Fruit fly (Drosophila melanogaster) whole organism, wandering third instar larva: ENCODE measurements around the gene nkd.

ENCODE experiments used
- Abd-B ChIP-seq: fragments of >200 bp; optimal IDR thresholded peaks from 2 replicates; lab custom pipeline; 2017; ENCODE audit warnings: missing biosample characterization, missing genetic modification characterization
- CG32264 ChIP-seq: fragments of 200-800 bp; sonication (Bioruptor generic); optimal IDR thresholded peaks from 2 replicates; lab custom pipeline; 2016; ENCODE audit warnings: missing biosample characterization, missing genetic modification characterization
- Dif ChIP-seq: fragments of 200-275, 200-300 bp; sonication (Bioruptor generic); optimal IDR thresholded peaks from 2 replicates; lab custom pipeline; 2018; ENCODE audit warnings: missing biosample characterization, missing genetic modification characterization; ENCODE audit not compliant: partially characterized antibody
- Hr83 ChIP-seq: fragments of 200-300 bp; sonication (Bioruptor generic); optimal IDR thresholded peaks from 2 replicates; lab custom pipeline; 2016; ENCODE audit warnings: missing biosample characterization, mild to moderate bottlenecking, missing genetic modification characterization, moderate library complexity; ENCODE audit not compliant: poor library complexity, severe bottlenecking
- Jra ChIP-seq: sonication (Bioruptor generic); optimal IDR thresholded peaks from 2 replicates; lab custom pipeline; 2016; ENCODE audit warnings: missing biosample characterization, missing genetic modification characterization
- Myc ChIP-seq: fragments of >200 bp; optimal IDR thresholded peaks from 2 replicates; lab custom pipeline; 2017
- dmrt93B ChIP-seq: fragments of 200-800 bp; sonication (Bioruptor generic); optimal IDR thresholded peaks from 2 replicates; lab custom pipeline; 2018; ENCODE audit warnings: missing biosample characterization, mild to moderate bottlenecking, missing genetic modification characterization
- jim ChIP-seq: fragments of 175-275, 200-325 bp; sonication (Bioruptor generic); optimal IDR thresholded peaks from 2 replicates; lab custom pipeline; 2016; ENCODE audit warnings: missing biosample characterization, mild to moderate bottlenecking, missing genetic modification characterization
- pan ChIP-seq: fragments of >200 bp; optimal IDR thresholded peaks from 2 replicates; lab custom pipeline; 2017
- usp ChIP-seq: fragments of >200 bp; optimal IDR thresholded peaks from 2 replicates; lab custom pipeline; 2017; ENCODE audit warnings: missing biosample characterization, missing genetic modification characterization

DNA sequence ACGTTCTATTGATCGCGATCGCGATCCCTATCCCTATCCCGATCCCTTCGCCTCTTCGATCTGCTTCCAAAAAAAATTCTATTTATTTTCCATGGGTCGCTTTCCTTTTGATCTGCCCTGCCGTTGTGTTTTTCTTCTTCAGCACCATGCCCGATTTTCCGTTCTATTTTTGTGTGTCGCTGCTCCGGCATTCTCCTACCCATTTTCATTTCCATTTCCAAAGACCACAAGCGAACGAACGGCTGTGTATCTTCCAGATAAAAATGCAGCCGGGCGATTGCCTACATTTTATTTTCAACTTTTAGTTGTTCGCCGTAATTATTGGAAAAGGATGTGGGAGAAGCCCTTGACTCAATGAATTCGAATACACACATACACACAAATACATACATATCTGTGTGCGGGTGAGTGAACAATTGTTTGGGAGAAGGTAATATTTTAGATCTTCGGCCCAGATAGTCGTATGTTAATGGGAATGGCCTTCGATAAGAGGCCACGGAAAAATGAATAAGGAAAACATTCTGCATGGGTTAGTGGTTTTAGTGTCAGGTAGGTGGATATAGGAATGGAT is 1.7 kb downstream of the nkd start:
- TF ChIP-seq pan (lab: Kevin White, UChicago) (no peak), Abd-B (GFP tag; lab: Kevin White, UChicago) (no peak), usp (GFP tag; lab: Kevin White, UChicago) (no peak), Jra (GFP tag; lab: Kevin White, UChicago) (no peak), Myc (no peak), Hr83 (no peak), CG32264 (GFP tag; lab: Kevin White, UChicago) (no peak), dmrt93B (GFP tag; lab: Kevin White, UChicago) (no peak), jim (GFP tag; lab: Kevin White, UChicago) (no peak), Dif (GFP tag; lab: Kevin White, UChicago) (no peak)
